Worm (Caenorhabditis elegans): ENCODE measurements around the gene prx-2.

prx-2 gene

DNA sequence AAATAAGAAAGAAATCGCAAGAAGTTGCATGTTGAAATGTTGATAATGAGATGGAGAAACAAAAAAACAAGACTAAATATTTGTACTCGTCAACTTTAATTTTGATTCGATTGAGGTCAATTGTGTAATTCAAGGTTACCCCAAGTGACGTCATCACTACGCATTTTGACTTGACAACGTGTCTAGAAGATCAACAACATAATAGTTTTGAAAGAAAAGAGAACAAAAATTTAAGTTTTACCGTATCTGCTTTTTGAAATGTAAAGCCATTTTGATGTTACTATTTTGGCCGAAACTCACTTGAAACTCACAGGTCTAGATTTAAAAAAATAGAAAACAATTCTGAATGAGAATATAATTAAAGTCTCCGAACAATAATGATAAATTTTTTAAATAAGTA lies 23.0 kb upstream of the prx-2 start, which contains the start of gene dsl-5:
dsl-5 (minus strand) TSS at position 101 of the 400 bp plus-strand sequence.
- TF ChIP-seq zag-1 (tag; optimal IDR thresholded peaks at IDR 0.05) (no peak), nhr-25 (tag; optimal IDR thresholded peaks at IDR 0.05) (peak; percentile 8), mab-5 (tag; optimal IDR thresholded peaks at IDR 0.05) (no peak)

DNA sequence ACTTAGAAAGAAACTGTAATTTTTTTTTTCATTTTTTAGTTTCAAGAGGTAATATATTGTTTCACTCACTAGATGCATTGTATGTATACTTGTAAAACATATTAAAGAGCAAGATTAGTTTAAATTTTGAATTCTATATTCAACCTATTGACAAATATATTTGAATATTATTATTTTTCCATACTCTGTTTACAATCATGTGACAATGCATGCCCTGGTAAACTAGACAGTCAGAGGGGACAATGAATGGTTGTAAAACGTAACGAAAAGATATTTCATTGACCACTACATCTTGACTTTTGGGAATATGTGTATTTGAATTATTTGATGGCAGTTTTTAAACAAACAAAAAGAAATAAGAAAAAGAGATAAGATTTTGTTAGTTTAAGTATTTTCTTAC lies 21.6 kb upstream of the prx-2 start:
- TF ChIP-seq elt-1 (tag; optimal IDR thresholded peaks at IDR 0.05) (no peak), elt-3 (tag; optimal IDR thresholded peaks at IDR 0.05) (no peak), blmp-1 (tag; optimal IDR thresholded peaks at IDR 0.05; ENCODE audit: insufficient read depth) (no peak), snpc-4 (tag; optimal IDR thresholded peaks at IDR 0.05) (no peak), gmeb-1 (tag; optimal IDR thresholded peaks at IDR 0.05) (no peak), nhr-11 (tag; optimal IDR thresholded peaks at IDR 0.05) (no peak), unc-62 (GFP tag; optimal IDR thresholded peaks at IDR 0.05) (no peak), lin-39 (tag; optimal IDR thresholded peaks at IDR 0.05) (no peak), ztf-1 (GFP tag; conservative IDR thresholded peaks at IDR 0.05) (no peak), alr-1 (tag; optimal IDR thresholded peaks at IDR 0.05) (no peak), nhr-23 (tag; optimal IDR thresholded peaks at IDR 0.05) (no peak), crh-2 (tag; optimal IDR thresholded peaks at IDR 0.05) (no peak)

- TF ChIP-seq aly-2 (tag; optimal IDR thresholded peaks at IDR 0.05) (no peak), fos-1 (tag; optimal IDR thresholded peaks at IDR 0.05) (peak; percentile 38), skn-1 (tag; optimal IDR thresholded peaks at IDR 0.05) (no peak), lin-13 (GFP tag; optimal IDR thresholded peaks at IDR 0.05) (no peak), nhr-11 (tag; optimal IDR thresholded peaks at IDR 0.05) (no peak), sma-9 (GFP tag; optimal IDR thresholded peaks at IDR 0.05) (peak; percentile 25), sma-9 (tag; optimal IDR thresholded peaks at IDR 0.05) (no peak)
Measured at ce11 chrIV:11623060-11623459, 20.9 kb upstream of the prx-2 start, which contains the start of gene lys-4. TSS of gene lys-4 (minus strand) at chrIV:11623174.

DNA sequence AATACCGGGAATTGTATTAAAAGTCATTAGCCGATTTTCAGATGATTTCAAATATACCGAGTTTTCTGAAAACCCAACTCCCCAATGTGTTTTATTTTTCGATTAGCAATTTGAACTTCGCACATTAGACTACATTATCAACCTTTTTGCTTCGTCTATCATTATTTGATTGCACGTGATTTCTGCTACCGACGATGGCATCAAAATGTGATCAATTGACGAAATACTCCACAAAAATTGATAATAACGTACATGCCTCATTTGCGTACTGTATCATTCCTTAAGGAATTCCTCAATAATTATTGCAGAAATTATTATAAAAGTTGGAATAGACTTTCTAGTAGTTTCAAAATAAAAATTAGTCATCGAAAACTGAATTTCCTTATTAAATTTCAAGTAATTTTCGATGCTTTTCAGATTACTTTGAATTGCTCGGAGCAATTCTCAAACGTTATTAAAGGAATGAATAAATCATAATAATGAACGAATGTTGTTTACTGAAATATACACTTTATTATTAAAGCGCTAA lies 20.1 kb upstream of the prx-2 start:
- TF ChIP-seq fos-1 (tag; optimal IDR thresholded peaks at IDR 0.05) (peak; percentile 40), sma-9 (GFP tag; optimal IDR thresholded peaks at IDR 0.05) (peak; percentile 54), sma-9 (tag; optimal IDR thresholded peaks at IDR 0.05) (no peak), gmeb-1 (tag; optimal IDR thresholded peaks at IDR 0.05) (peak; percentile 7), crh-2 (tag; optimal IDR thresholded peaks at IDR 0.05) (peak; percentile 27), nhr-77 (tag; optimal IDR thresholded peaks at IDR 0.05) (no peak), mab-5 (tag; optimal IDR thresholded peaks at IDR 0.05) (no peak)

DNA sequence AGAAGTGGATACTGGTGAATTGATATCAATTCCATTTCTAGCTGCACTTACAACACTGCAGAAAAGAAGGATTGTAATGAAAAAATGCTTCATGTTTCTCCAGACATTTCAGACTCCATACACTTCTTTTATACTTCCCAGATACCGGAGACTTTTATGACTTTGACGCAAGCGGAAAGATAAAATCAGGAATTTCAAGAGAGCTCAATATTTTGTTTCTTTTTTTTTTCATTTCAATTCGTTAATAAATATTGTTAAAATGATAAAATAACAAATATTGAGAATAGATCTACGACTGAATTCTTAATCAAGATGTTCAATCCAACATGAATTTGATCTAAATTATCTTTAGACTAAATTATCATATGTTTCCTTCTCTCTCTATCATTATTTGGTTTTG lies 18.4 kb upstream of the prx-2 start, which contains the start of gene lys-5:
lys-5 (minus strand) TSS at position 101 of the 400 bp plus-strand sequence.
- TF ChIP-seq alr-1 (tag; optimal IDR thresholded peaks at IDR 0.05) (no peak), crh-2 (tag; optimal IDR thresholded peaks at IDR 0.05) (no peak), mab-5 (tag; optimal IDR thresholded peaks at IDR 0.05) (no peak), elt-1 (tag; optimal IDR thresholded peaks at IDR 0.05) (no peak), sem-4 (tag; optimal IDR thresholded peaks at IDR 0.05) (no peak), ceh-16 (tag; optimal IDR thresholded peaks at IDR 0.05) (no peak), ZK546.5 (tag; optimal IDR thresholded peaks at IDR 0.05) (no peak), nhr-25 (tag; optimal IDR thresholded peaks at IDR 0.05) (no peak), nhr-10 (tag; optimal IDR thresholded peaks at IDR 0.05) (no peak), nhr-129 (tag; optimal IDR thresholded peaks at IDR 0.05) (no peak), zag-1 (tag; optimal IDR thresholded peaks at IDR 0.05) (no peak), aly-2 (tag; optimal IDR thresholded peaks at IDR 0.05) (no peak), C34F6.9 (tag; optimal IDR thresholded peaks at IDR 0.05) (no peak), sma-3 (GFP tag; optimal IDR thresholded peaks at IDR 0.05) (no peak)

DNA sequence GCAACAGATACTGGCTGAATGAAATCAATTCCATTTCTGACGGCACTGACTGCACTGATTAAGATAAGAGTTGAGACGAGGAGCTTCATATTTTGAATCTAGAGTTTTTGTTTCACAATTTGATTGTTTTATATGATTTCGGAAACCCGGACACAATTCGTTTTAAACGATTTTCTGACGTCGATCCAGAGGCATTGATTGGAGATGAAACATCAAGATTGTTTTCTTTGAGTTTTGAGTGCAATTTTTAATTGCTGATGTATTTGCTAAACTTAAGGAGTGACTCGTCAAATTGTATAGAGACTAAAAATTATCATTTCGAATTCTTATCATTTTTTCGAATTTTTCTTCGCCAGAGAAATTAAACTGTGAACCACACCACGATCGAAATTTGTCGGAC lies 16.1 kb upstream of the prx-2 start, which contains the start of gene lys-6:
lys-6 (minus strand) TSS at position 101 of the 400 bp plus-strand sequence.
- TF ChIP-seq crh-2 (tag; optimal IDR thresholded peaks at IDR 0.05) (no peak), unc-55 (GFP tag; optimal IDR thresholded peaks at IDR 0.05) (no peak), unc-39 (tag; optimal IDR thresholded peaks at IDR 0.05) (no peak), nhr-11 (tag; optimal IDR thresholded peaks at IDR 0.05) (no peak), F13H6.1 (tag; optimal IDR thresholded peaks at IDR 0.05) (no peak), sem-4 (tag; optimal IDR thresholded peaks at IDR 0.05) (no peak), gmeb-1 (tag; optimal IDR thresholded peaks at IDR 0.05) (no peak), lin-13 (GFP tag; optimal IDR thresholded peaks at IDR 0.05) (no peak), ceh-16 (tag; optimal IDR thresholded peaks at IDR 0.05) (no peak), lin-11 (tag; optimal IDR thresholded peaks at IDR 0.05) (no peak), R02D3.7 (tag; optimal IDR thresholded peaks at IDR 0.05) (no peak), peb-1 (tag; optimal IDR thresholded peaks at IDR 0.05) (no peak), ceh-82 (tag; optimal IDR thresholded peaks at IDR 0.05) (no peak)
